Worm (Caenorhabditis elegans) whole organism, late embryonic: ENCODE measurements around the gene spr-3.

Source experiments
- C38D4.7 ChIP-seq: fragments of 200-800 bp; sonication (Bioruptor generic); optimal IDR thresholded peaks from 2 replicates; lab custom pipeline; 2018; ENCODE audit warnings: mild to moderate bottlenecking, missing genetic modification characterization, moderate library complexity, missing compliant biosample characterization
- K09A11.1 ChIP-seq: sonication (generic microtip); optimal IDR thresholded peaks from 2 replicates; lab custom pipeline; 2017; ENCODE audit warnings: antibody characterized with exemption, mild to moderate bottlenecking, missing genetic modification characterization, missing compliant biosample characterization; ENCODE audit not compliant: insufficient read depth
- ahr-1 ChIP-seq: sonication (generic microtip); optimal IDR thresholded peaks from 2 replicates; lab custom pipeline; 2016; ENCODE audit warnings: missing genetic modification characterization, missing compliant biosample characterization
- ceh-14 ChIP-seq: sonication (generic microtip); optimal IDR thresholded peaks from 2 replicates; lab custom pipeline; 2016; ENCODE audit warnings: missing genotype, missing genetic modification characterization, missing compliant biosample characterization
- ceh-18 ChIP-seq: sonication (generic microtip); optimal IDR thresholded peaks from 2 replicates; lab custom pipeline; 2016; ENCODE audit warnings: missing genetic modification characterization, missing compliant biosample characterization
- ceh-19 ChIP-seq: fragments of 200-800 bp; sonication (Bioruptor generic); optimal IDR thresholded peaks from 2 replicates; lab custom pipeline; 2018; ENCODE audit warnings: mild to moderate bottlenecking, missing genetic modification characterization, missing compliant biosample characterization
- ceh-24 ChIP-seq: sonication (generic microtip); optimal IDR thresholded peaks from 2 replicates; lab custom pipeline; 2016; ENCODE audit warnings: mild to moderate bottlenecking, missing genetic modification characterization, missing compliant biosample characterization
- ceh-34 ChIP-seq: sonication (generic microtip); optimal IDR thresholded peaks from 2 replicates; lab custom pipeline; 2016; ENCODE audit warnings: mild to moderate bottlenecking, missing genetic modification characterization, missing compliant biosample characterization
- ceh-6 ChIP-seq: fragments of 200-800 bp; sonication (Bioruptor generic); optimal IDR thresholded peaks from 2 replicates; lab custom pipeline; 2018; ENCODE audit warnings: mild to moderate bottlenecking, missing genetic modification characterization, missing compliant biosample characterization
- elt-2 ChIP-seq: sonication (generic microtip); optimal IDR thresholded peaks from 2 replicates; lab custom pipeline; 2016; ENCODE audit warnings: missing genetic modification reagents, missing genetic modification characterization, missing compliant biosample characterization
- fax-1 ChIP-seq: sonication (generic microtip); optimal IDR thresholded peaks from 2 replicates; lab custom pipeline; 2016; ENCODE audit warnings: missing genotype, missing genetic modification characterization, missing compliant biosample characterization
- fkh-6 ChIP-seq: sonication (generic microtip); optimal IDR thresholded peaks from 2 replicates; lab custom pipeline; 2016; ENCODE audit warnings: missing genetic modification characterization, missing compliant biosample characterization
- gmeb-2 ChIP-seq: sonication (generic microtip); optimal IDR thresholded peaks from 2 replicates; lab custom pipeline; 2016; ENCODE audit warnings: missing genetic modification characterization, inconsistent platforms, missing compliant biosample characterization
- hlh-30 ChIP-seq: sonication (generic microtip); optimal IDR thresholded peaks from 2 replicates; lab custom pipeline; 2017; ENCODE audit warnings: antibody characterized with exemption, missing genetic modification characterization, missing compliant biosample characterization; ENCODE audit not compliant: insufficient read depth
- hlh-6 ChIP-seq: sonication (generic microtip); optimal IDR thresholded peaks from 2 replicates; lab custom pipeline; 2016; ENCODE audit warnings: missing genotype, missing genetic modification characterization, missing compliant biosample characterization
- hlh-8 ChIP-seq: sonication (generic microtip); optimal IDR thresholded peaks from 2 replicates; lab custom pipeline; 2016; ENCODE audit warnings: missing genotype, missing genetic modification characterization, missing compliant biosample characterization
- madf-2 ChIP-seq: sonication (generic microtip); optimal IDR thresholded peaks from 2 replicates; lab custom pipeline; 2017; ENCODE audit warnings: missing genetic modification characterization, missing compliant biosample characterization
- mec-3 ChIP-seq: sonication (generic microtip); optimal IDR thresholded peaks from 2 replicates; lab custom pipeline; 2016; ENCODE audit warnings: borderline replicate concordance, missing genetic modification characterization, missing compliant biosample characterization
- nfya-1 ChIP-seq: sonication (generic microtip); optimal IDR thresholded peaks from 2 replicates; lab custom pipeline; 2017; ENCODE audit warnings: missing genetic modification characterization, mild to moderate bottlenecking, missing compliant biosample characterization, antibody characterized with exemption, moderate library complexity
- nhr-232 ChIP-seq: sonication (generic microtip); optimal IDR thresholded peaks from 2 replicates; lab custom pipeline; 2016; ENCODE audit warnings: missing genetic modification characterization, missing compliant biosample characterization
- npax-4 ChIP-seq: sonication (generic microtip); optimal IDR thresholded peaks from 2 replicates; lab custom pipeline; 2016; ENCODE audit warnings: missing genetic modification characterization, missing compliant biosample characterization
- odd-2 ChIP-seq: sonication (generic microtip); optimal IDR thresholded peaks from 2 replicates; lab custom pipeline; 2017; ENCODE audit warnings: antibody characterized with exemption, mild to moderate bottlenecking, missing genetic modification characterization, missing compliant biosample characterization
- pag-3 ChIP-seq: sonication (generic microtip); optimal IDR thresholded peaks from 2 replicates; lab custom pipeline; 2016; ENCODE audit warnings: missing compliant biosample characterization, missing genetic modification characterization, borderline replicate concordance
- pat-9 ChIP-seq: fragments of 200-800 bp; sonication (Bioruptor generic); optimal IDR thresholded peaks from 2 replicates; lab custom pipeline; 2018; ENCODE audit warnings: mild to moderate bottlenecking, missing genetic modification characterization, moderate library complexity, missing compliant biosample characterization
- pax-1 ChIP-seq: fragments of 150-350 bp; optimal IDR thresholded peaks from 2 replicates; lab custom pipeline; 2014; ENCODE audit warnings: missing biosample characterization, missing genetic modification characterization
- pha-2 ChIP-seq: sonication (generic microtip); optimal IDR thresholded peaks from 2 replicates; lab custom pipeline; 2017; ENCODE audit warnings: mild to moderate bottlenecking, missing genetic modification characterization, missing compliant biosample characterization
- pha-4 ChIP-seq: fragments of 150-350 bp; optimal IDR thresholded peaks from 2 replicates; lab custom pipeline; 2018; ENCODE audit warnings: missing biosample characterization, missing genetic modification reagents, missing genetic modification characterization
- pqm-1 ChIP-seq: sonication (generic microtip); optimal IDR thresholded peaks from 2 replicates; lab custom pipeline; 2016; ENCODE audit warnings: missing genetic modification characterization, missing compliant biosample characterization
- pros-1 ChIP-seq: fragments of 150-350 bp; optimal IDR thresholded peaks from 2 replicates; lab custom pipeline; 2014; ENCODE audit warnings: missing biosample characterization, missing genetic modification reagents, missing genetic modification characterization
- rnt-1 ChIP-seq: sonication (generic microtip); optimal IDR thresholded peaks from 2 replicates; lab custom pipeline; 2016; ENCODE audit warnings: missing genetic modification characterization, missing compliant biosample characterization
- sox-4 ChIP-seq: sonication (generic microtip); optimal IDR thresholded peaks from 2 replicates; lab custom pipeline; 2017; ENCODE audit warnings: mild to moderate bottlenecking, missing genetic modification characterization, inconsistent platforms, missing compliant biosample characterization
- syd-9 ChIP-seq: sonication (generic microtip); optimal IDR thresholded peaks from 2 replicates; lab custom pipeline; 2016; ENCODE audit warnings: mild to moderate bottlenecking, missing genetic modification characterization, moderate library complexity, missing compliant biosample characterization
- tbx-2 ChIP-seq: sonication (generic microtip); optimal IDR thresholded peaks from 2 replicates; lab custom pipeline; 2016; ENCODE audit warnings: missing genetic modification characterization, missing compliant biosample characterization
- ttx-3 ChIP-seq: sonication (generic microtip); optimal IDR thresholded peaks from 2 replicates; lab custom pipeline; 2016; ENCODE audit warnings: missing genetic modification reagents, missing genetic modification characterization, missing compliant biosample characterization
- unc-42 ChIP-seq: sonication (generic microtip); optimal IDR thresholded peaks from 2 replicates; lab custom pipeline; 2016; ENCODE audit warnings: missing genotype, missing genetic modification characterization, missing compliant biosample characterization
- unc-55 ChIP-seq: sonication (generic microtip); optimal IDR thresholded peaks from 2 replicates; lab custom pipeline; 2017; ENCODE audit warnings: missing biosample characterization, missing genetic modification reagents, missing genetic modification characterization
- unc-86 ChIP-seq: sonication (generic microtip); optimal IDR thresholded peaks from 2 replicates; lab custom pipeline; 2016; ENCODE audit warnings: missing genetic modification characterization, missing compliant biosample characterization
- zip-5 ChIP-seq: sonication (generic microtip); optimal IDR thresholded peaks from 2 replicates; lab custom pipeline; 2016; ENCODE audit warnings: missing genetic modification characterization, missing compliant biosample characterization

Gene spr-3

DNA sequence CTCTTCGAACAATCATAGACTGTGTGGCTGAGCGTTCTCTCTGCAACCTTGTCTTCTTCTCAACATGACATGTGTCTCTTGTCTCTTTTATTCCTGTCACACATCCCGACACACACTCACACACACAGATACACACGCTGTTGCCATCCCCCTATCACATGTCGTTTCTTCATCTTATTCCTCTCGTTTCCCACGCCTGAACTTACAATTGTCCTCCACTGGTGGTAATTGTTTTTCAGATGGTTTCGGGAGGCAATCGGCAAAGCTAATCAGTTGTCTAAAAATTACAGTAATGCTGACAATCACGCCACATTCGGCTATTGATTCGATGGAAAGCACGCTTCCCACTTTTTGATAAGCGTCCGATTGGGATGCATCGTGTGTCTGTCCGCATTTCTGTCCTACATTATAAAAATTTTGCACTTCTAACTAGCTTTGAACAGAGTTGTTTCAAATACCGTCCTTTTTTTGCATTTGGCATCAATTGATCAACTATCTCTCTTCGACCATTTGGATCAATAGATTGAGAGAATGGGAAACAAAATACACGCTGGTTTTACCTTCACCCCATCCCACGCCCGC, 18.4 kb downstream of the spr-3 start, which contains the start of gene nhr-35:
nhr-35 (plus strand) TSS at position 532 of the 582 bp plus-strand sequence.
- TF ChIP-seq hlh-30 (tag; lab: Kevin White, UChicago) (peak; percentile 92), ceh-14 (no peak), tbx-2 (tag; lab: Kevin White, UChicago) (peak; percentile 39), ceh-18 (tag; lab: Kevin White, UChicago) (peak; percentile 56), ceh-24 (tag; lab: Kevin White, UChicago) (no peak), zip-5 (no peak), C38D4.7 (GFP tag; lab: Kevin White, UChicago) (no peak), unc-55 (GFP tag; lab: Kevin White, UChicago) (peak; percentile 90), nfya-1 (peak; percentile 20), ceh-19 (peak; percentile 19), ahr-1 (no peak), hlh-6 (peak; percentile 2), pqm-1 (tag; lab: Kevin White, UChicago) (no peak), ceh-34 (tag; lab: Kevin White, UChicago) (no peak), elt-2 (tag; lab: Kevin White, UChicago) (peak; percentile 33), rnt-1 (tag; lab: Kevin White, UChicago) (peak; percentile 23)

DNA sequence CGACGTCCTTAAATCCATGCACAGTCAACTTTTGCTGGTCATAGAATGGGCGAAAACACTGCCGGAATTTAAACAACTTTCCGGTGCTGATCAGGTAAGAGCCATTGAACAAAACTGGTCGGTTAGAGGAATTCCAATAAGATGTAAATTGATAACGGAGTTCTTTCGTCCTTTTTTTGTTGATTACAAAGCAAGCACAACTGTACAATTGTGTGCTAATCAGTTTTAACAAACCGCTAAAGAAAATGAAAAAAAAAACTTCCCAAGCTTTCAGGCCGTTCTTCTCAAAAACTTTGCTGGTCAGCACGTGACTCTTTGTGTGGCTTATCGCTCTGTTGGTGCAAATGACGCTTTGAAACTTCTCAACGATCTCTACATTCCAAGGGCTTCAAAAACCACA, 20.2 kb downstream of the spr-3 start:
- TF ChIP-seq syd-9 (no peak), ceh-18 (tag; lab: Kevin White, UChicago) (no peak), pha-4 (tag; lab: Kevin White, UChicago) (no peak), pros-1 (tag; lab: Kevin White, UChicago) (no peak), pat-9 (tag; lab: Kevin White, UChicago) (no peak), ceh-19 (no peak), ceh-6 (GFP tag; lab: Kevin White, UChicago) (no peak), nhr-232 (no peak), unc-86 (no peak), gmeb-2 (tag; lab: Kevin White, UChicago) (no peak), npax-4 (tag; lab: Kevin White, UChicago) (no peak), madf-2 (tag; lab: Kevin White, UChicago) (no peak), odd-2 (no peak), ceh-34 (tag; lab: Kevin White, UChicago) (no peak), sox-4 (tag; lab: Kevin White, UChicago) (no peak), ttx-3 (no peak), unc-42 (tag; lab: Kevin White, UChicago) (no peak)

DNA sequence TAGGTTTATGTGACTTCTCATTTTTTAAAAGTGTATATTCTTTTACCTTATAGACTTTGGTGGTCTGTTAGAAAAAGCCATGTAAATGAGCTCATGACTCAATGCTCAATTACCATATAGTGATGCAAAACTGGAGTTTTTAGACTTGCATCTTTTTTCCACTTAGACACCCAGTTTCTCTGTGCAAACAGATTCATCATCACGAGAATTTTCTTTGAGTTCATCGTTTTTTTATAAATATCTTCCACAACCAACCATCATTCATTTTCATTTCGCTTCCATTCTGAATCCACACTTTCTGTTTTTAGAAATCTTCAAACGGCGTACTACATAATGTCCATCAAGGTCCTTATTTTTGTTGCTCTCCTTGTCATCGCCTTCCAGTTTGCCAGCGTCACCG, 30.6 kb downstream of the spr-3 start, which contains the start of gene C07A12.2:
C07A12.2 (plus strand) TSS at position 301 of the 400 bp plus-strand sequence.
- TF ChIP-seq fax-1 (tag; lab: Kevin White, UChicago): no peak
- TF ChIP-seq hlh-30 (tag; lab: Kevin White, UChicago): no peak
- TF ChIP-seq pha-2 (tag; lab: Kevin White, UChicago): no peak
- no peak for TF ChIP-seq K09A11.1 (tag; lab: Kevin White, UChicago)
- no peak for TF ChIP-seq pha-4 (tag; lab: Kevin White, UChicago)
- no peak for TF ChIP-seq hlh-8
- TF ChIP-seq pax-1 (tag; lab: Kevin White, UChicago): no peak
- TF ChIP-seq mec-3: no peak
- TF ChIP-seq syd-9: no peak
- TF ChIP-seq fkh-6 (tag; lab: Kevin White, UChicago): no peak
- no peak for TF ChIP-seq sox-4 (tag; lab: Kevin White, UChicago)
- TF ChIP-seq pag-3 (tag; lab: Kevin White, UChicago): no peak
- no peak for TF ChIP-seq ahr-1
